Fruit fly (Drosophila melanogaster): Measurements from ENCODE around the gene CG42638.

CG42638 gene

dm6 chr3L:19704869-19705268, 44.7 kb downstream of the CG42638 start:
- no peak for TF ChIP-seq noc (tag; optimal IDR thresholded peaks at IDR 0.05)

DNA sequence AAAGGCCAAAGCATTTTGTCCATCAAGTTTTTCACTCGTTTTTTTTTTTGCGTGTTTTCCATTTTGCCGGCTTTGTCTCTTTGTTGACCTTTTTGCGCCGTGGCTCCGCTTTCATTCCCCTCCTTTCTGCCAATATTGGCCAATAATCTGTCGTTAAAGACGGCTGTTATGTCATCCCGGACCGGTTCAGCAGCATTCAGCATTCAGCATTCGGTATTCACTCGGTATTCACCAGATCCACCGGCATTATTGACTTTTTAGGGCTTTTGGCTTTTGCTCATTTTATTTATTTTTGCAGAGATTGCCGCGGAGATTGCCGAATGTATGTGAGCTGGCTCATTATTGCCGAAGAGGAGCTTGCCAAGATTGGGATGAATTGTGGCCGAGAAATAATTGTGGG, 46.2 kb downstream of the CG42638 start:
- no peak for TF ChIP-seq noc (tag; optimal IDR thresholded peaks at IDR 0.05)

dm6 chr3L:19701662-19702061, 47.9 kb downstream of the CG42638 start:
- TF ChIP-seq noc (tag; optimal IDR thresholded peaks at IDR 0.05) = no peak

- no peak for TF ChIP-seq noc (tag; optimal IDR thresholded peaks at IDR 0.05)
These were observed 48.4 kb downstream of the CG42638 start for dm6 chr3L:19701106-19701505.

DNA sequence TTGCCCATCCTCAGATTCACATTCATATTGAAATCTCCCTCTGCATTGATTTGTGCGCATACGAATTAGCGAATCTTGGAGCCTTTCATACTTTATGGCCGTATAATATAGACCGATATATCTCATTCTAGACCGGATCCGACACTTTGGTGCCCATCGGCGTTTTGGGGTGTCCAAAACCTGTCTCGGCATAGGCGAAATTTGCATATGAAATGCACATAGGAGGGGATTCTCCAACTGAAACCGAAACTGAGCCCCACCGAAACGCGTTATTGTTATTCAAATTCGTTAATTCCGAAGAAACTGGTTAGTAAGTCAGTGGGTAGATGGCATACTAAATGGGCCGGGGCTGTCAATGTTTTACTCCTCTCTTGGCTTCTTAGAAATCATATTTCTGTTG, 49.1 kb downstream of the CG42638 start:
- TF ChIP-seq noc (tag; optimal IDR thresholded peaks at IDR 0.05) = no peak

- TF ChIP-seq noc (tag; optimal IDR thresholded peaks at IDR 0.05) = no peak
These were observed 49.9 kb downstream of the CG42638 start for dm6 chr3L:19699651-19700050.

- no peak for TF ChIP-seq noc (tag; optimal IDR thresholded peaks at IDR 0.05)
These were observed 50.9 kb downstream of the CG42638 start for dm6 chr3L:19698651-19699050.

DNA sequence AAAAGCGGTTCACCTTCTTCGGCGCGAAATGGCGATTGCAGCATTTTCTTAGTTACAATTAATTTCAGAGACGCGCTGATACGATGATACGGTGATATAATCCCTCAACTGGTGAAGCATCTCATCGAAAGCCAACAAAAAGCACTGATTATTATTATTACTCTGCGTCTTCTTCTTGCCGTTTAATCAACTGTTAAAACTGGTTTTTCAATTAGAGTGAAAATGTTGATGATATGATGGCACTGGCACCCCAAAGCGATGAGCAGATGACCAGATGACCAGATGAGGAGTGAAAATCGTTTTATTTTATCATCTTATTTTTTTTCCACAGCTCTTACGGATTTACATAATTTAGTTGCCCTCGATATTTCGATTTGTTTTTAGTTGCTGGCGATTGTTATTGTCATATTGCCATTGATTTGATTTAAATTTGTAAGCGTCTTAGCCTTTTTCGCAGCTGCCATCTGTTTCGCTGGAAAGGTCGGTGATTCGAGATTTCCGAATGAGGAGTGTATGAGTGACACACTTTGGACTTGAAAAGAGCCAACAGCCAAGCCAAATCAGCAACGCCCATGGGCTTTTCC, 52.1 kb downstream of the CG42638 start:
- TF ChIP-seq noc (tag; optimal IDR thresholded peaks at IDR 0.05) = no peak

DNA sequence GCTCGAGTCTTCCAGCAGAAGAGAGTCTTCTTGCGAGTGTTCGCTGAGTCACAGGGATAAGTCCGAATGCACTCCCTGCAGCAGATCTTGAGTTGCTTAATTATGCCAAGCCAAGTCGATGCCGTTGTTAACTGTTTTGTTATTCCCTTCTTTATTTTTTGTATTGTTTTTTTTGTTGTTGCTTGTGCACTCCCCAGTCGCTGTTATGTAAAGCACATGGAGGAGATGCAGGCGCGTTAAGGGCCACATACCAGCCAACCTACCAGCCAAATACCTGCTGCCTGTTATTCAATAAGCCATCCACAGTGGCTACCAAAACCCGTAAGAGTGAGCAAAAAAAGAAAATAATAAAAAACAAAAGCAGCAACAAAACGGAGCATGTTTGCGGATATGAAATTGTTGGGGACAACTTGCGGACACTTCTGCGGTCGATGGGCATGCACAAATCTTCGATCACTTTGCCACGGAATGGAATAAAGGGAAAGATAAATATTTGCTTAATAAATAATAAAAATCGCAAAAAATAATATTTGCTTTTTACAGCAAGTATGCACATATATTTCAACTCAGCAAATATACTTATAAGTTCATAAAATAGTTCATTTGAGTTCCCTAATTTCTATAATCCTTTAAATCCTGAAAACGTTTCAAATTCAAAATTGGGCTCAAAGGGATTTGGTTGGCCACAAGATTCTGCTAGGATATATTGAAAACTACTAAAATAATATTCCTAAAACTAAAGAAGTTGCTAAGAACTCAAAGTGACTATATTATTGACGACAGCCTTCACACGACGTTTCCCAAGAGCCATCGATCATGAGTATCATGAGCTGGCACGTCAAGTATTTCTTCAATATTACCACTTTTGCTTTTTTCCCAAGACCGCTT, 53.2 kb downstream of the CG42638 start:
- TF ChIP-seq noc (tag; optimal IDR thresholded peaks at IDR 0.05) = no peak

Measured in whole organism, larva.